Worm (Caenorhabditis elegans) whole organism, young adult: ENCODE measurements around the gene col-86.
"Not testable (repeated sequence)": the region's sequence is repeated elsewhere in the genome, so short reads cannot be mapped to it uniquely, and the experiment has no call there.

Source experiments
- B0035.1 ChIP-seq: sonication (generic microtip); optimal IDR thresholded peaks from 2 replicates; lab custom pipeline; 2016; ENCODE audit warnings: missing genetic modification characterization, mild to moderate bottlenecking, missing compliant biosample characterization, missing genotype, missing genetic modification reagents
- B0261.1 ChIP-seq: sonication (generic microtip); optimal IDR thresholded peaks from 2 replicates; lab custom pipeline; 2016; ENCODE audit warnings: mild to moderate bottlenecking, missing genetic modification characterization, moderate library complexity, missing compliant biosample characterization
- F33H1.4 ChIP-seq: fragments of 200-800 bp; sonication (Bioruptor generic); IDR thresholded peaks from 2 replicates; pipeline ENCODE4 v1.3.6; 2022; ENCODE audit warnings: missing genetic modification reagents, missing genetic modification characterization, missing compliant biosample characterization
- F55B11.4 ChIP-seq: sonication (generic microtip); optimal IDR thresholded peaks from 2 replicates; lab custom pipeline; 2016; ENCODE audit warnings: missing compliant biosample characterization, missing genetic modification characterization, borderline replicate concordance; ENCODE audit not compliant: insufficient read depth
- F57A8.1 ChIP-seq: fragments of 200-800 bp; sonication (Bioruptor generic); optimal IDR thresholded peaks from 2 replicates; lab custom pipeline; 2018; ENCODE audit warnings: mild to moderate bottlenecking, missing genetic modification characterization, moderate library complexity, missing compliant biosample characterization
- K12H6.12 ChIP-seq: fragments of 200-800 bp; sonication (Bioruptor generic); optimal IDR thresholded peaks from 2 replicates; lab custom pipeline; 2018; ENCODE audit warnings: mild to moderate bottlenecking, missing genetic modification characterization, missing compliant biosample characterization
- T07F8.4 ChIP-seq: sonication (generic microtip); optimal IDR thresholded peaks from 2 replicates; lab custom pipeline; 2016; ENCODE audit warnings: mild to moderate bottlenecking, missing genetic modification characterization, moderate library complexity, missing compliant biosample characterization
- T26A5.8 ChIP-seq: sonication (generic microtip); optimal IDR thresholded peaks from 2 replicates; lab custom pipeline; 2016; ENCODE audit warnings: missing genetic modification characterization, missing compliant biosample characterization
- Y53F4B.3 ChIP-seq: fragments of 200-800 bp; sonication (Bioruptor generic); IDR thresholded peaks from 2 replicates; pipeline ENCODE4 v1.3.6; 2022; ENCODE audit warnings: missing genetic modification reagents, missing genetic modification characterization, missing compliant biosample characterization
- Y56A3A.18 ChIP-seq: fragments of 200-800 bp; sonication (Bioruptor generic); IDR thresholded peaks from 2 replicates; pipeline ENCODE4 v1.3.6; 2022; ENCODE audit warnings: missing genetic modification reagents, missing genetic modification characterization, missing compliant biosample characterization
- Y95B8A.8 ChIP-seq: fragments of 200-800 bp; sonication (Bioruptor generic); IDR thresholded peaks from 2 replicates; pipeline ENCODE4 v1.3.6; 2022; ENCODE audit warnings: missing genetic modification reagents, missing genetic modification characterization, missing compliant biosample characterization
- akir-1 ChIP-seq: fragments of 200-800 bp; sonication (Bioruptor generic); optimal IDR thresholded peaks from 2 replicates; lab custom pipeline; 2018; ENCODE audit warnings: mild to moderate bottlenecking, missing genetic modification characterization, moderate library complexity, missing compliant biosample characterization
- aptf-3 ChIP-seq: fragments of 200-800 bp; sonication (Bioruptor generic); IDR thresholded peaks from 2 replicates; pipeline ENCODE4 v1.3.6; 2022; ENCODE audit warnings: missing genetic modification characterization, missing compliant biosample characterization
- attf-5 ChIP-seq: fragments of 200-800 bp; sonication (Bioruptor generic); optimal IDR thresholded peaks from 2 replicates; lab custom pipeline; 2018; ENCODE audit warnings: mild to moderate bottlenecking, missing genetic modification characterization, missing compliant biosample characterization
- attf-6 ChIP-seq: fragments of 200-800 bp; sonication (Bioruptor generic); IDR thresholded peaks from 2 replicates; pipeline ENCODE4 v1.3.6; 2022; ENCODE audit warnings: missing genetic modification reagents, missing genetic modification characterization, missing compliant biosample characterization
- ccch-3 ChIP-seq: fragments of 200-800 bp; sonication (Bioruptor generic); optimal IDR thresholded peaks from 2 replicates; lab custom pipeline; 2018; ENCODE audit warnings: mild to moderate bottlenecking, missing genetic modification characterization, missing compliant biosample characterization
- cebp-1 ChIP-seq, 2 experiments: fragments of 200-800 bp in 1 of 2; sonication (Bioruptor generic) in 1 of 2; sonication (generic microtip) in 1 of 2; IDR thresholded peaks in 1 of 2; optimal IDR thresholded peaks in 1 of 2; 2 replicates each; pipeline versions ENCODE4 v1.3.6 to Lab custom; 2017 to 2022; ENCODE audit warnings: missing compliant biosample characterization in 2 of 2, missing genetic modification characterization in 2 of 2, mild to moderate bottlenecking in 1 of 2, missing genetic modification reagents in 1 of 2, moderate library complexity in 1 of 2
- ceh-27 ChIP-seq: fragments of 200-800 bp; sonication (Bioruptor generic); optimal IDR thresholded peaks from 2 replicates; lab custom pipeline; 2018; ENCODE audit warnings: mild to moderate bottlenecking, missing genetic modification characterization, moderate library complexity, missing compliant biosample characterization
- ceh-58 ChIP-seq: fragments of 200-800 bp; sonication (Bioruptor generic); IDR thresholded peaks from 2 replicates; pipeline ENCODE4 v1.3.6; 2022; ENCODE audit warnings: missing genetic modification characterization, missing compliant biosample characterization
- chd-7 ChIP-seq: sonication (generic microtip); optimal IDR thresholded peaks from 2 replicates; lab custom pipeline; 2016; ENCODE audit warnings: mild to moderate bottlenecking, missing genetic modification characterization, moderate library complexity, missing compliant biosample characterization
- dox-1 ChIP-seq: fragments of 200-800 bp; sonication (Bioruptor generic); IDR thresholded peaks from 2 replicates; pipeline ENCODE4 v1.3.6; 2022; ENCODE audit warnings: missing genetic modification reagents, missing genetic modification characterization, missing compliant biosample characterization
- dpl-1 ChIP-seq: fragments of 150-350 bp; optimal IDR thresholded peaks from 2 replicates; lab custom pipeline; 2014; ENCODE audit warnings: missing biosample characterization, missing genetic modification reagents, missing genetic modification characterization
- efl-1 ChIP-seq: fragments of 150-350 bp; optimal IDR thresholded peaks from 2 replicates; lab custom pipeline; 2014; ENCODE audit warnings: missing biosample characterization, missing genetic modification reagents, missing genetic modification characterization
- ets-4 ChIP-seq: fragments of 200-800 bp; sonication (Bioruptor generic); optimal IDR thresholded peaks from 2 replicates; lab custom pipeline; 2018; ENCODE audit warnings: mild to moderate bottlenecking, missing genetic modification characterization, missing compliant biosample characterization
- fkh-3 ChIP-seq: sonication (generic microtip); optimal IDR thresholded peaks from 2 replicates; lab custom pipeline; 2016; ENCODE audit warnings: mild to moderate bottlenecking, missing genetic modification characterization, missing compliant biosample characterization
- hrde-1 ChIP-seq: sonication (generic microtip); optimal IDR thresholded peaks from 2 replicates; lab custom pipeline; 2016; ENCODE audit warnings: missing genetic modification characterization, mild to moderate bottlenecking, missing compliant biosample characterization, moderate library complexity, missing genotype, missing genetic modification reagents, borderline replicate concordance
- lag-1 ChIP-seq: fragments of 200-800 bp; sonication (Bioruptor generic); IDR thresholded peaks from 2 replicates; pipeline ENCODE4 v1.3.6; 2022; ENCODE audit warnings: missing genetic modification reagents, missing genetic modification characterization, missing compliant biosample characterization
- let-607 ChIP-seq, 2 experiments: fragments of 200-800 bp in 1 of 2; sonication (Bioruptor generic) in 1 of 2; sonication (generic microtip) in 1 of 2; optimal IDR thresholded peaks; 2 replicates each; lab custom pipeline; 2016 to 2018; ENCODE audit warnings: mild to moderate bottlenecking in 2 of 2, missing compliant biosample characterization in 2 of 2, missing genetic modification characterization in 2 of 2, moderate library complexity in 2 of 2, missing genotype in 1 of 2
- lin-26 ChIP-seq: fragments of 200-800 bp; sonication (Bioruptor generic); IDR thresholded peaks from 2 replicates; pipeline ENCODE4 v1.3.6; 2022; ENCODE audit warnings: missing genetic modification reagents, missing genetic modification characterization, missing compliant biosample characterization
- lin-40 ChIP-seq: sonication (generic microtip); optimal IDR thresholded peaks from 2 replicates; lab custom pipeline; 2016; ENCODE audit warnings: missing genetic modification characterization, mild to moderate bottlenecking, missing compliant biosample characterization, missing genotype, missing genetic modification reagents
- lin-54 ChIP-seq: fragments of 200-800 bp; sonication (Bioruptor generic); optimal IDR thresholded peaks from 2 replicates; lab custom pipeline; 2018; ENCODE audit warnings: mild to moderate bottlenecking, missing genetic modification characterization, missing compliant biosample characterization
- mxl-1 ChIP-seq: sonication (generic microtip); optimal IDR thresholded peaks from 2 replicates; lab custom pipeline; 2016; ENCODE audit warnings: missing genetic modification characterization, missing compliant biosample characterization
- nfya-1 ChIP-seq: sonication (generic microtip); optimal IDR thresholded peaks from 2 replicates; lab custom pipeline; 2017; ENCODE audit warnings: antibody characterized with exemption, missing compliant biosample characterization, missing genetic modification characterization, borderline replicate concordance; ENCODE audit not compliant: insufficient read depth
- nfya-2 ChIP-seq: fragments of 200-800 bp; sonication (Bioruptor generic); IDR thresholded peaks from 2 replicates; pipeline ENCODE4 v1.3.6; 2022; ENCODE audit warnings: missing genetic modification reagents, missing genetic modification characterization, missing compliant biosample characterization
- nhr-120 ChIP-seq: fragments of 200-800 bp; sonication (Bioruptor generic); IDR thresholded peaks from 2 replicates; pipeline ENCODE4 v1.3.6; 2022; ENCODE audit warnings: missing genetic modification characterization, missing compliant biosample characterization
- nhr-80 ChIP-seq: sonication (generic microtip); optimal IDR thresholded peaks from 2 replicates; lab custom pipeline; 2016; ENCODE audit warnings: missing genetic modification characterization, missing compliant biosample characterization
- snpc-1.1 ChIP-seq: sonication (generic microtip); optimal IDR thresholded peaks from 2 replicates; lab custom pipeline; 2017; ENCODE audit warnings: missing genetic modification characterization, mild to moderate bottlenecking, missing compliant biosample characterization, antibody characterized with exemption, moderate library complexity, missing genotype, missing genetic modification reagents; ENCODE audit not compliant: insufficient read depth
- somi-1 ChIP-seq: fragments of 200-800 bp; sonication (Bioruptor generic); optimal IDR thresholded peaks from 2 replicates; lab custom pipeline; 2018; ENCODE audit warnings: mild to moderate bottlenecking, missing genetic modification characterization, missing compliant biosample characterization
- zfh-2 ChIP-seq: fragments of 200-800 bp; sonication (Bioruptor generic); conservative IDR thresholded peaks from 2 replicates; pipeline ENCODE4 v1.3.6; 2022; ENCODE audit warnings: missing genetic modification reagents, missing genetic modification characterization, missing compliant biosample characterization
- ztf-28 ChIP-seq: fragments of 200-800 bp; sonication (Bioruptor generic); IDR thresholded peaks from 2 replicates; pipeline ENCODE4 v1.3.6; 2022; ENCODE audit warnings: missing genetic modification reagents, missing genetic modification characterization, missing compliant biosample characterization

Gene col-86

DNA sequence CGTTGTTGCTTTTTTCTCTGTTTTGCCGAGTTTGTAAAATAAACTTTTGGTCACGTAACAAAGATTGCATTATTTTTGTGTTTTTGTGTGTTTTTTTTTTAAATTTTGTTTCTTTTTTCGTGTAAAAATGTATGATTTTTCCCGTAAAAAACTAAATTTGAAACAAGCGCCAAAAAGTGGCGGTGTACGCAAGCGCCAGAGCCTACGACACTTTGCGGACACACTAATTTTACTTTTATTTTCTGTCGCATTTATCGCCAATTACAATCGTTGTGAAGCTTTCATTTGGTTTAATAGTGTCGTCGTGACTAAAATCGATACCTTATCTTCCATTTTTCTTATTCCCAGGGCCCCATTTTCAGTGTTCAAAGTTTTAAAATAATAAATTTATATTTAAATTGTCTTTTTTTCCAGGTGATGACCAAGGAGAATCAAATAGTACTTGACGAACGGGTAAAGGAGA, 14.3 kb downstream of the col-86 start, which contains the start of the genes Y81G3A.1 and gcn-2 (continued):
- peak; percentile 14; the same call in 1 of the 2 replicates for TF ChIP-seq F33H1.4
- no peak for TF ChIP-seq lin-26
- TF ChIP-seq ztf-28 (GFP tag; lab: Robert Waterston, UW): no peak
- peak; percentile 76 for TF ChIP-seq efl-1 (GFP tag; lab: Kevin White, UChicago)
- TF ChIP-seq lag-1 (GFP tag; lab: Robert Waterston, UW): no peak
- no peak for TF ChIP-seq F55B11.4 (tag; lab: Kevin White, UChicago)
- no peak for TF ChIP-seq ceh-27 (GFP tag; lab: Kevin White, UChicago)
- TF ChIP-seq ets-4 (GFP tag; lab: Kevin White, UChicago): no peak
- TF ChIP-seq ccch-3 (GFP tag; lab: Kevin White, UChicago): no peak
- TF ChIP-seq nhr-80 (tag; lab: Kevin White, UChicago): no peak
- no peak for TF ChIP-seq attf-5 (GFP tag; lab: Kevin White, UChicago)
- TF ChIP-seq dpl-1 (GFP tag; lab: Kevin White, UChicago): peak; percentile 82
- no peak for TF ChIP-seq nfya-1
- no peak for TF ChIP-seq cebp-1 (GFP tag; IDR thresholded peaks at IDR 0.05; lab: Robert Waterston, UW)
- TF ChIP-seq cebp-1 (tag; optimal IDR thresholded peaks at IDR 0.05; lab: Kevin White, UChicago): no peak
- TF ChIP-seq ceh-58 (GFP tag; lab: Robert Waterston, UW): no peak
- no peak for TF ChIP-seq nfya-2 (GFP tag; lab: Robert Waterston, UW)
- TF ChIP-seq attf-6 (GFP tag; lab: Robert Waterston, UW): no peak
- TF ChIP-seq somi-1: no peak
- no peak for TF ChIP-seq T26A5.8
- no peak for TF ChIP-seq fkh-3 (tag; lab: Kevin White, UChicago)
- TF ChIP-seq Y56A3A.18 (GFP tag; lab: Robert Waterston, UW): no peak
- TF ChIP-seq K12H6.12 (tag; lab: Kevin White, UChicago): no peak
- TF ChIP-seq B0035.1 (tag; lab: Kevin White, UChicago): no peak
- no peak for TF ChIP-seq T07F8.4 (tag; lab: Kevin White, UChicago)
- no peak for TF ChIP-seq Y95B8A.8 (GFP tag; lab: Robert Waterston, UW)
- TF ChIP-seq dox-1: no peak
- no peak for TF ChIP-seq akir-1
- no peak for TF ChIP-seq hrde-1 (tag; lab: Kevin White, UChicago)
- TF ChIP-seq lin-40: no peak
- TF ChIP-seq let-607 (tag; optimal IDR thresholded peaks at IDR 0.05; lab: Kevin White, UChicago): no peak
- TF ChIP-seq Y53F4B.3 (GFP tag; lab: Robert Waterston, UW): no peak
- no peak for TF ChIP-seq snpc-1.1 (tag; lab: Kevin White, UChicago)
- TF ChIP-seq mxl-1 (tag; lab: Kevin White, UChicago): no peak
- no peak for TF ChIP-seq nhr-120 (GFP tag; lab: Robert Waterston, UW)
- TF ChIP-seq lin-54 (GFP tag; lab: Kevin White, UChicago): peak; percentile 88
- TF ChIP-seq zfh-2: no peak
- no peak for TF ChIP-seq chd-7 (tag; lab: Kevin White, UChicago)
- TF ChIP-seq B0261.1 (tag; lab: Kevin White, UChicago): no peak
- TF ChIP-seq, all 124 proteins: peak for 7

- TF ChIP-seq aptf-3 (GFP tag; lab: Robert Waterston, UW); dox-1; F57A8.1 (GFP tag; lab: Kevin White, UChicago): not testable (repeated sequence)
Measured at ce11 chrII:13082403-13082802, 15.7 kb downstream of the col-86 start, which contains the start of gene Y81G3A.6. Y81G3A.6 (minus strand) TSS chrII:13082503.
